Fruit fly (Drosophila melanogaster) whole organism, adult: ENCODE measurements around the gene CG45488.

Experiments
- CG11617 ChIP-seq: fragments of 200-800 bp; sonication (Bioruptor generic); optimal IDR thresholded peaks from 2 replicates; lab custom pipeline; 2017; ENCODE audit warnings: mild to moderate bottlenecking, missing biosample characterization, missing genetic modification reagents, missing genetic modification characterization
- CG12768 ChIP-seq: fragments of 200-800 bp; sonication (Bioruptor generic); optimal IDR thresholded peaks from 2 replicates; lab custom pipeline; 2017; ENCODE audit warnings: missing biosample characterization, missing genetic modification characterization, mild to moderate bottlenecking, moderate library complexity, missing genetic modification reagents
- CG14711 ChIP-seq: fragments of 200-800 bp; sonication (Bioruptor generic); optimal IDR thresholded peaks from 2 replicates; lab custom pipeline; 2018; ENCODE audit warnings: missing biosample characterization, mild to moderate bottlenecking, missing genetic modification characterization, moderate library complexity
- CG1620 ChIP-seq: fragments of 200-800 bp; sonication (Bioruptor generic); optimal IDR thresholded peaks from 2 replicates; lab custom pipeline; 2016; ENCODE audit warnings: missing biosample characterization, missing genetic modification characterization
- CG33017 ChIP-seq: fragments of 200-800 bp; sonication (Bioruptor generic); optimal IDR thresholded peaks from 2 replicates; lab custom pipeline; 2018; ENCODE audit warnings: missing biosample characterization, mild to moderate bottlenecking, missing genetic modification characterization, moderate library complexity
- CG5204 ChIP-seq: fragments of 200-800 bp; sonication (Bioruptor generic); optimal IDR thresholded peaks from 2 replicates; lab custom pipeline; 2016; ENCODE audit warnings: missing biosample characterization, missing genetic modification characterization
- CG7045 ChIP-seq: fragments of 200-800 bp; sonication (Bioruptor generic); optimal IDR thresholded peaks from 2 replicates; lab custom pipeline; 2017; ENCODE audit warnings: missing biosample characterization, mild to moderate bottlenecking, missing genetic modification characterization
- CG7101 ChIP-seq: fragments of 200-800 bp; sonication (Bioruptor generic); optimal IDR thresholded peaks from 2 replicates; lab custom pipeline; 2018; ENCODE audit warnings: missing biosample characterization, mild to moderate bottlenecking, missing genetic modification characterization, moderate library complexity
- Clk ChIP-seq: fragments of 200-800 bp; sonication (Bioruptor generic); optimal IDR thresholded peaks from 2 replicates; lab custom pipeline; 2017; ENCODE audit warnings: missing biosample characterization, missing genetic modification characterization
- Crg-1 ChIP-seq: fragments of 200-800 bp; sonication (Bioruptor generic); optimal IDR thresholded peaks from 2 replicates; lab custom pipeline; 2016; ENCODE audit warnings: missing biosample characterization, missing genetic modification characterization
- Hr96 ChIP-seq: fragments of 200-800 bp; sonication (Bioruptor generic); optimal IDR thresholded peaks from 2 replicates; lab custom pipeline; 2016; ENCODE audit warnings: missing biosample characterization, missing genetic modification characterization
- Mnt ChIP-seq: fragments of 200-800 bp; sonication (Bioruptor generic); optimal IDR thresholded peaks from 2 replicates; lab custom pipeline; 2016; ENCODE audit warnings: missing biosample characterization, mild to moderate bottlenecking, missing genetic modification characterization
- bab1 ChIP-seq: fragments of 200-800 bp; sonication (Bioruptor generic); optimal IDR thresholded peaks from 3 replicates; lab custom pipeline; 2019; ENCODE audit warnings: missing biosample characterization, mild to moderate bottlenecking, missing genetic modification characterization, moderate library complexity
- cic ChIP-seq: fragments of 200-800 bp; sonication (Bioruptor generic); optimal IDR thresholded peaks from 2 replicates; lab custom pipeline; 2017; ENCODE audit warnings: missing biosample characterization, mild to moderate bottlenecking, missing genetic modification characterization, moderate library complexity
- cnc ChIP-seq, 2 experiments: fragments of >200 bp; optimal IDR thresholded peaks; 2 replicates each; lab custom pipeline; 2017
- kay ChIP-seq: fragments of 200-800 bp; sonication (Bioruptor generic); peaks from one replicate; lab custom pipeline; 2016; ENCODE audit warnings: missing biosample characterization, missing genetic modification characterization, borderline replicate concordance
- ovo ChIP-seq: fragments of 200-800 bp; sonication (Bioruptor generic); optimal IDR thresholded peaks from 2 replicates; lab custom pipeline; 2016; ENCODE audit warnings: missing biosample characterization, missing genetic modification characterization
- pad ChIP-seq: fragments of 200-800 bp; sonication (Bioruptor generic); optimal IDR thresholded peaks from 3 replicates; lab custom pipeline; 2017; ENCODE audit warnings: missing biosample characterization, missing genetic modification characterization, mild to moderate bottlenecking, moderate library complexity, missing genetic modification reagents
- tj ChIP-seq: fragments of 200-800 bp; sonication (Bioruptor generic); optimal IDR thresholded peaks from 3 replicates; lab custom pipeline; 2017; ENCODE audit warnings: missing biosample characterization, mild to moderate bottlenecking, missing genetic modification characterization, moderate library complexity
- toe ChIP-seq: fragments of 200-800 bp; sonication (Bioruptor generic); optimal IDR thresholded peaks from 2 replicates; lab custom pipeline; 2016; ENCODE audit warnings: missing biosample characterization, missing genetic modification characterization

The CG45488 gene

dm6 chrX:19886515-19886914 is 33.7 kb downstream of the CG45488 start:
- TF ChIP-seq CG5204 (GFP tag; lab: Kevin White, UChicago) (no peak), kay (GFP tag; lab: Kevin White, UChicago) (peak; percentile 81)

dm6 chrX:19884204-19884603 is 36.0 kb downstream of the CG45488 start:
- TF ChIP-seq kay (GFP tag; lab: Kevin White, UChicago) (peak; percentile 20), CG33017 (no peak)

- TF ChIP-seq CG1620 (GFP tag; lab: Kevin White, UChicago) = no peak
- TF ChIP-seq toe = no peak
- peak; percentile 52 for TF ChIP-seq CG7101
- TF ChIP-seq cic (GFP tag; lab: Kevin White, UChicago) = no peak
- TF ChIP-seq CG14711 (tag; lab: Kevin White, UChicago) = no peak
- TF ChIP-seq CG7045 (GFP tag; lab: Kevin White, UChicago) = no peak
- no peak for TF ChIP-seq Mnt (GFP tag; lab: Kevin White, UChicago)
- no peak for TF ChIP-seq CG33017
- peak; percentile 91 for TF ChIP-seq tj (GFP tag; lab: Kevin White, UChicago)
- TF ChIP-seq Clk = no peak
- TF ChIP-seq kay (GFP tag; lab: Kevin White, UChicago) = peak; percentile 31
- TF ChIP-seq bab1 = no peak
- TF ChIP-seq CG11617 (GFP tag; lab: Kevin White, UChicago) = peak; percentile 52
- no peak for TF ChIP-seq CG5204 (GFP tag; lab: Kevin White, UChicago)
Measured at dm6 chrX:19878342-19879204, 41.7 kb downstream of the CG45488 start.

dm6 chrX:19876836-19877468 is 43.3 kb downstream of the CG45488 start:
- TF ChIP-seq toe = no peak
- peak; percentile 44 for TF ChIP-seq CG7101
- TF ChIP-seq CG11617 (GFP tag; lab: Kevin White, UChicago) = peak; percentile 48
- TF ChIP-seq CG7045 (GFP tag; lab: Kevin White, UChicago) = peak; percentile 3
- no peak for TF ChIP-seq bab1

- TF ChIP-seq cnc (optimal IDR thresholded peaks at IDR 0.05; lab: Kevin White, UChicago) (no peak), bab1 (no peak), pad (GFP tag; lab: Kevin White, UChicago) (no peak), tj (GFP tag; lab: Kevin White, UChicago) (no peak), Hr96 (no peak), kay (GFP tag; lab: Kevin White, UChicago) (no peak), CG1620 (GFP tag; lab: Kevin White, UChicago) (no peak), CG7045 (GFP tag; lab: Kevin White, UChicago) (no peak), Mnt (GFP tag; lab: Kevin White, UChicago) (no peak), ovo (GFP tag; lab: Kevin White, UChicago) (no peak), CG12768 (GFP tag; lab: Kevin White, UChicago) (no peak), Clk (no peak), CG33017 (no peak), Crg-1 (GFP tag; lab: Kevin White, UChicago) (no peak), CG14711 (tag; lab: Kevin White, UChicago) (no peak), CG11617 (GFP tag; lab: Kevin White, UChicago) (no peak), cic (GFP tag; lab: Kevin White, UChicago) (no peak), toe (no peak), CG5204 (GFP tag; lab: Kevin White, UChicago) (no peak)
Measured at dm6 chrX:19875629-19876028, 44.6 kb downstream of the CG45488 start.

dm6 chrX:19875059-19875458 is 45.2 kb downstream of the CG45488 start:
- TF ChIP-seq tj (GFP tag; lab: Kevin White, UChicago) = peak; percentile 67
- no peak for TF ChIP-seq ovo (GFP tag; lab: Kevin White, UChicago)
- peak; percentile 49 for TF ChIP-seq cic (GFP tag; lab: Kevin White, UChicago)
- TF ChIP-seq CG1620 (GFP tag; lab: Kevin White, UChicago) = peak; percentile 47
- no peak for TF ChIP-seq bab1
- TF ChIP-seq CG14711 (tag; lab: Kevin White, UChicago) = peak; percentile 73
- TF ChIP-seq CG7045 (GFP tag; lab: Kevin White, UChicago) = peak; percentile 91
- peak; percentile 78 for TF ChIP-seq toe
- peak; percentile 58 for TF ChIP-seq Crg-1 (GFP tag; lab: Kevin White, UChicago)
- TF ChIP-seq CG11617 (GFP tag; lab: Kevin White, UChicago) = peak; percentile 93
- peak; percentile 91 for TF ChIP-seq CG12768 (GFP tag; lab: Kevin White, UChicago)
- peak; percentile 87 for TF ChIP-seq CG5204 (GFP tag; lab: Kevin White, UChicago)
- peak; percentile 61 for TF ChIP-seq Mnt (GFP tag; lab: Kevin White, UChicago)
- TF ChIP-seq Clk = peak; percentile 83
- no peak for TF ChIP-seq kay (GFP tag; lab: Kevin White, UChicago)
- peak; percentile 64 for TF ChIP-seq pad (GFP tag; lab: Kevin White, UChicago)
- TF ChIP-seq Hr96 = peak; percentile 91
- TF ChIP-seq CG33017 = peak; percentile 89
- peak; percentile 89 for TF ChIP-seq CG7101
- TF ChIP-seq cnc (optimal IDR thresholded peaks at IDR 0.05; lab: Kevin White, UChicago) = no peak
